Fruit fly (Drosophila melanogaster) whole organism, embryonic: ENCODE measurements around the gene CG6709.
A peak's percentile ranks its signal among the peaks of the same experiment; 100 is the strongest.

Experiments used
- Aef1 ChIP-seq: fragments of 200-800 bp; sonication (Bioruptor generic); IDR thresholded peaks from 3 replicates; pipeline ENCODE4 v1.3.6; 2022; ENCODE audit warnings: missing biosample characterization, missing genetic modification characterization
- CG10147 ChIP-seq: fragments of 200-800 bp; sonication (Bioruptor generic); optimal IDR thresholded peaks from 2 replicates; lab custom pipeline; 2019; ENCODE audit warnings: missing biosample characterization, mild to moderate bottlenecking, missing genetic modification characterization, moderate library complexity
- CG10209 ChIP-seq: fragments of 200-800 bp; sonication (Bioruptor generic); optimal IDR thresholded peaks from 3 replicates; lab custom pipeline; 2017; ENCODE audit warnings: missing biosample characterization, mild to moderate bottlenecking, missing genetic modification characterization, missing genetic modification reagents
- CG10366 ChIP-seq: fragments of 200-800 bp; sonication (Bioruptor generic); IDR thresholded peaks from 2 replicates; pipeline ENCODE4 v1.3.6; 2022; ENCODE audit warnings: missing biosample characterization, missing genetic modification characterization
- CG11504 ChIP-seq: fragments of 200-800 bp; sonication (Bioruptor generic); optimal IDR thresholded peaks from 3 replicates; lab custom pipeline; 2019; ENCODE audit warnings: missing biosample characterization, mild to moderate bottlenecking, missing genetic modification characterization, moderate library complexity
- CG12071 ChIP-seq: fragments of 200-800 bp; sonication (Bioruptor generic); optimal IDR thresholded peaks from 3 replicates; lab custom pipeline; 2018; ENCODE audit warnings: missing biosample characterization, mild to moderate bottlenecking, missing genetic modification characterization
- CG1233 ChIP-seq: fragments of 200-800 bp; sonication (Bioruptor generic); optimal IDR thresholded peaks from 4 replicates; lab custom pipeline; 2018; ENCODE audit warnings: missing biosample characterization, mild to moderate bottlenecking, missing genetic modification characterization
- CG13424 ChIP-seq: fragments of 200-800 bp; sonication (Bioruptor generic); optimal IDR thresholded peaks from 2 replicates; lab custom pipeline; 2019; ENCODE audit warnings: missing biosample characterization, mild to moderate bottlenecking, missing genetic modification characterization, moderate library complexity
- CG15601 ChIP-seq: fragments of 200-800 bp; sonication (Bioruptor generic); optimal IDR thresholded peaks from 3 replicates; lab custom pipeline; 2019; ENCODE audit warnings: missing biosample characterization, mild to moderate bottlenecking, missing genetic modification characterization, moderate library complexity
- CG16779 ChIP-seq: fragments of 200-800 bp; sonication (Bioruptor generic); IDR thresholded peaks from 2 replicates; pipeline ENCODE4 v1.3.6; 2022; ENCODE audit warnings: missing biosample characterization, missing genetic modification characterization
- CG18476 ChIP-seq: fragments of 200-800 bp; sonication (Bioruptor generic); optimal IDR thresholded peaks from 2 replicates; lab custom pipeline; 2016; ENCODE audit warnings: missing biosample characterization, mild to moderate bottlenecking, missing genetic modification characterization
- CG4360 ChIP-seq: fragments of 200-800 bp; sonication (Bioruptor generic); IDR thresholded peaks from 2 replicates; pipeline ENCODE4 v1.3.6; 2022; ENCODE audit warnings: missing biosample characterization, missing genetic modification characterization
- CG4424 ChIP-seq: fragments of 200-800 bp; sonication (Bioruptor generic); optimal IDR thresholded peaks from 3 replicates; lab custom pipeline; 2016; ENCODE audit warnings: missing biosample characterization, missing genetic modification characterization
- CG4617 ChIP-seq: fragments of 200-800 bp; sonication (Bioruptor generic); optimal IDR thresholded peaks from 3 replicates; lab custom pipeline; 2016; ENCODE audit warnings: missing biosample characterization, missing genetic modification characterization, borderline replicate concordance
- CG7928 ChIP-seq: fragments of 200-800 bp; sonication (Bioruptor generic); optimal IDR thresholded peaks from 2 replicates; lab custom pipeline; 2017; ENCODE audit warnings: missing biosample characterization, mild to moderate bottlenecking, missing genetic modification characterization
- CG9437 ChIP-seq: fragments of 200-800 bp; sonication (Bioruptor generic); optimal IDR thresholded peaks from 2 replicates; lab custom pipeline; 2018; ENCODE audit warnings: missing biosample characterization, mild to moderate bottlenecking, missing genetic modification characterization
- CkIIα-i1 ChIP-seq: fragments of 200-800 bp; sonication (Bioruptor generic); IDR thresholded peaks from 2 replicates; pipeline ENCODE4 v1.3.6; 2022; ENCODE audit warnings: missing biosample characterization, missing genetic modification characterization
- D ChIP-seq, 2 experiments: fragments of 200-800 bp in 1 of 2; fragments of >200 bp in 1 of 2; sonication (Bioruptor generic) in 1 of 2; optimal IDR thresholded peaks; 2 replicates in 1 of 2; 3 replicates in 1 of 2; lab custom pipeline; 2017; ENCODE audit warnings: mild to moderate bottlenecking in 1 of 2, missing biosample characterization in 1 of 2, missing genetic modification characterization in 1 of 2, missing genetic modification reagents in 1 of 2
- Doc3 ChIP-seq: fragments of 200-800 bp; sonication (Bioruptor generic); IDR thresholded peaks from 3 replicates; pipeline ENCODE4 v1.3.6; 2022; ENCODE audit warnings: missing biosample characterization, missing genetic modification characterization; ENCODE audit not compliant: partially characterized antibody
- Ets97D ChIP-seq: fragments of 200-800 bp; sonication (Bioruptor generic); optimal IDR thresholded peaks from 3 replicates; lab custom pipeline; 2016; ENCODE audit warnings: missing biosample characterization, missing genetic modification characterization
- GATAe ChIP-seq: fragments of 200-800 bp; sonication (Bioruptor generic); conservative IDR thresholded peaks from 2 replicates; pipeline ENCODE4 v1.3.6; 2022; ENCODE audit warnings: missing biosample characterization, missing genetic modification characterization
- Hsf ChIP-seq: fragments of 200-800 bp; sonication (Bioruptor generic); optimal IDR thresholded peaks from 3 replicates; lab custom pipeline; 2016; ENCODE audit warnings: missing biosample characterization, missing genetic modification characterization
- Lhr ChIP-seq: fragments of 200-800 bp; sonication (Bioruptor generic); optimal IDR thresholded peaks from 3 replicates; lab custom pipeline; 2017; ENCODE audit warnings: mild to moderate bottlenecking, missing biosample characterization, missing genetic modification reagents, missing genetic modification characterization
- MBD-R2 ChIP-seq: fragments of 200-800 bp; sonication (Bioruptor generic); IDR thresholded peaks from 2 replicates; pipeline ENCODE4 v1.3.6; 2022; ENCODE audit warnings: missing biosample characterization, missing genetic modification characterization
- MTF-1 ChIP-seq: fragments of 200-800 bp; sonication (Bioruptor generic); optimal IDR thresholded peaks from 2 replicates; lab custom pipeline; 2018; ENCODE audit warnings: missing biosample characterization, mild to moderate bottlenecking, missing genetic modification characterization, borderline replicate concordance
- Mad ChIP-seq: fragments of 200-800 bp; sonication (Bioruptor generic); optimal IDR thresholded peaks from 2 replicates; lab custom pipeline; 2016; ENCODE audit warnings: missing biosample characterization, missing genetic modification characterization
- Rx ChIP-seq: fragments of 200-800 bp; sonication (Bioruptor generic); IDR thresholded peaks from 2 replicates; pipeline ENCODE4 v1.3.6; 2022; ENCODE audit warnings: missing biosample characterization, missing genetic modification characterization
- Sin3A ChIP-seq: fragments of >200 bp; optimal IDR thresholded peaks from 2 replicates; lab custom pipeline; 2018
- Xrp1 ChIP-seq: fragments of 200-800 bp; sonication (Bioruptor generic); IDR thresholded peaks from 2 replicates; pipeline ENCODE4 v1.3.6; 2022; ENCODE audit warnings: missing biosample characterization, missing genetic modification characterization
- chn ChIP-seq: fragments of 200-800 bp; sonication (Bioruptor generic); optimal IDR thresholded peaks from 2 replicates; lab custom pipeline; 2016; ENCODE audit warnings: missing biosample characterization, missing genetic modification characterization
- dmrt99B ChIP-seq: fragments of 200-800 bp; sonication (Bioruptor generic); optimal IDR thresholded peaks from 2 replicates; lab custom pipeline; 2018; ENCODE audit warnings: missing biosample characterization, mild to moderate bottlenecking, missing genetic modification characterization, moderate library complexity
- en ChIP-seq: fragments of 200-800 bp; sonication (Bioruptor generic); optimal IDR thresholded peaks from 2 replicates; lab custom pipeline; 2016; ENCODE audit warnings: missing biosample characterization, missing genetic modification characterization
- ewg ChIP-seq: fragments of 200-800 bp; sonication (Bioruptor generic); optimal IDR thresholded peaks from 3 replicates; lab custom pipeline; 2017; ENCODE audit warnings: mild to moderate bottlenecking, missing biosample characterization, missing genetic modification reagents, missing genetic modification characterization
- fd102C ChIP-seq: fragments of 200-800 bp; sonication (Bioruptor generic); optimal IDR thresholded peaks from 2 replicates; lab custom pipeline; 2018; ENCODE audit warnings: missing biosample characterization, mild to moderate bottlenecking, missing genetic modification characterization, moderate library complexity
- fd64A ChIP-seq: fragments of 200-800 bp; sonication (Bioruptor generic); optimal IDR thresholded peaks from 3 replicates; lab custom pipeline; 2018; ENCODE audit warnings: missing biosample characterization, mild to moderate bottlenecking, missing genetic modification characterization
- gce ChIP-seq: fragments of 200-800 bp; sonication (Bioruptor generic); IDR thresholded peaks from 3 replicates; pipeline ENCODE4 v1.3.6; 2022; ENCODE audit warnings: missing biosample characterization, missing genetic modification characterization
- gcm ChIP-seq: fragments of 200-800 bp; sonication (Bioruptor generic); optimal IDR thresholded peaks from 2 replicates; lab custom pipeline; 2019; ENCODE audit warnings: missing biosample characterization, mild to moderate bottlenecking, missing genetic modification characterization, moderate library complexity
- gcm2 ChIP-seq: fragments of 200-800 bp; sonication (Bioruptor generic); optimal IDR thresholded peaks from 2 replicates; lab custom pipeline; 2016; ENCODE audit warnings: missing biosample characterization, missing genetic modification characterization
- hb ChIP-seq: fragments of 200-800 bp; sonication (Bioruptor generic); IDR thresholded peaks from 3 replicates; pipeline ENCODE4 v1.3.6; 2022; ENCODE audit warnings: missing biosample characterization, missing genetic modification characterization; ENCODE audit not compliant: partially characterized antibody
- hbn ChIP-seq: fragments of 200-800 bp; sonication (Bioruptor generic); IDR thresholded peaks from 2 replicates; pipeline ENCODE4 v1.3.6; 2022; ENCODE audit warnings: missing biosample characterization, missing genetic modification characterization; ENCODE audit not compliant: partially characterized antibody
- kay ChIP-seq: fragments of 200-800 bp; sonication (Bioruptor generic); optimal IDR thresholded peaks from 2 replicates; lab custom pipeline; 2016; ENCODE audit warnings: missing biosample characterization, missing genetic modification characterization
- mirr ChIP-seq: fragments of 200-800 bp; sonication (Bioruptor generic); optimal IDR thresholded peaks from 3 replicates; lab custom pipeline; 2018; ENCODE audit warnings: missing biosample characterization, mild to moderate bottlenecking, missing genetic modification characterization
- oc ChIP-seq: fragments of 200-800 bp; sonication (Bioruptor generic); optimal IDR thresholded peaks from 2 replicates; lab custom pipeline; 2018; ENCODE audit warnings: missing biosample characterization, mild to moderate bottlenecking, missing genetic modification characterization, moderate library complexity
- p53 ChIP-seq: fragments of 200-800 bp; sonication (Bioruptor generic); optimal IDR thresholded peaks from 2 replicates; lab custom pipeline; 2016; ENCODE audit warnings: missing biosample characterization, missing genetic modification characterization
- pb ChIP-seq: fragments of 200-800 bp; sonication (Bioruptor generic); optimal IDR thresholded peaks from 3 replicates; lab custom pipeline; 2016; ENCODE audit warnings: missing biosample characterization, missing genetic modification characterization
- repo ChIP-seq: fragments of 200-800 bp; sonication (Bioruptor generic); optimal IDR thresholded peaks from 2 replicates; lab custom pipeline; 2016; ENCODE audit warnings: missing biosample characterization, missing genetic modification characterization
- twi ChIP-seq: fragments of 200-800 bp; optimal IDR thresholded peaks from 2 replicates; lab custom pipeline; 2019; ENCODE audit warnings: missing biosample characterization, mild to moderate bottlenecking, missing genetic modification characterization, moderate library complexity
- tx ChIP-seq: fragments of 200-800 bp; sonication (Bioruptor generic); optimal IDR thresholded peaks from 2 replicates; lab custom pipeline; 2016; ENCODE audit warnings: missing biosample characterization, missing genetic modification characterization

Gene CG6709

DNA sequence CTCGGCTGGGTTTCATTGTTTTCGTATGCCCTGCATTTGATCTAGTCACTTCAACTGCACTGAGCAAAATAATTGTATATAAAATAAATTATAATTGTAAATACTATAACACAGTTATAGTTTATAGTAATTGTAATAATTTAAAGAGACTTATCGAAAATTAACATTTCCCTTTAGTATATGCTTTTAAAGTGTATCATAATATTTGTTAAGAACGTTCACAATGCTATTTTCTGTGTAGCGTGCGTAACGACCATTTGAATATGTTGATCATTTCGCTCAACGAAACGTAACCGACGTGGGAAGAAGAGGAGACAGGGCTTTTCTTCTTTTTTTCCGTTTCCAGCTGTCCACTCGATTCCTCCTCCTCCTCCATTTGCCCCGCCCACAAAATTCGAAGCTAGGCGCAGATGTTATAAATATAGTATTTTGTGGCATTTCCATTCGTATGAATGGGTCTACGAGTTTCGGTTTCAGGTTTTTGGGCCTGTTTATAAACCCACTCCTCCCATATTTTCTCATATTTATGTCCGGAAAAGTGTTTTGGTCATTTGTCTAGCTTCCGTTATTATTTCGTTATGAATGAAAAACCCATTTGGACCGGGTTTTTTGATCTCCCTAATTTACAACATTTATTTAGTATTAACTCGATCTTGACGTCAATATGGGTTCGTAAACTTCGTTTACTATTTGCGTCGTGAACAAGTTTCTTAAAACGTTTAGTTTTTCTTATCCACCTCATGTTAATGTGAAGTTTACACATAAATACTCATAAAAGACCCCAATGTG is 37.9 kb downstream of the CG6709 start (continued):
- TF ChIP-seq CG7928 (GFP tag; lab: Kevin White, UChicago) (no peak), Lhr (GFP tag; lab: Kevin White, UChicago) (peak; percentile 48), CG15601 (tag; lab: Kevin White, UChicago) (peak; percentile 88), hb (GFP tag; lab: Robert Waterston, UW) (no peak), CG1233 (GFP tag; lab: Kevin White, UChicago) (peak; percentile 82), Ets97D (GFP tag; lab: Kevin White, UChicago) (no peak), MBD-R2 (GFP tag; lab: Robert Waterston, UW) (0 out of 2 replicates have a peak, but pooled peaks have one; percentile 9), CG10147 (GFP tag; lab: Kevin White, UChicago) (peak; percentile 67), Doc3 (no peak), Rx (GFP tag; lab: Robert Waterston, UW) (peak; percentile 59), hbn (no peak), CG4360 (GFP tag; lab: Robert Waterston, UW) (no peak), CG4424 (GFP tag; lab: Kevin White, UChicago) (peak; percentile 73), CG18476 (peak; percentile 23), MTF-1 (GFP tag; lab: Kevin White, UChicago) (peak; percentile 19), CG12071 (GFP tag; lab: Kevin White, UChicago) (no peak), gce (GFP tag; lab: Robert Waterston, UW) (peak; percentile 86), twi (tag; lab: Kevin White, UChicago) (no peak), CG10209 (GFP tag; lab: Kevin White, UChicago) (peak; percentile 84), chn (GFP tag; lab: Kevin White, UChicago) (peak; percentile 28), Sin3A (lab: Kevin White, UChicago) (no peak), ewg (GFP tag; lab: Kevin White, UChicago) (peak; percentile 66), D (optimal IDR thresholded peaks at IDR 0.05; lab: Kevin White, UChicago) (no peak), D (GFP tag; optimal IDR thresholded peaks at IDR 0.05; lab: Kevin White, UChicago) (peak; percentile 80), Xrp1 (peak; percentile 94), gcm (GFP tag; lab: Kevin White, UChicago) (peak; percentile 87), CG9437 (peak; percentile 83)
- TF ChIP-seq, all 482 proteins: peak for 285

DNA sequence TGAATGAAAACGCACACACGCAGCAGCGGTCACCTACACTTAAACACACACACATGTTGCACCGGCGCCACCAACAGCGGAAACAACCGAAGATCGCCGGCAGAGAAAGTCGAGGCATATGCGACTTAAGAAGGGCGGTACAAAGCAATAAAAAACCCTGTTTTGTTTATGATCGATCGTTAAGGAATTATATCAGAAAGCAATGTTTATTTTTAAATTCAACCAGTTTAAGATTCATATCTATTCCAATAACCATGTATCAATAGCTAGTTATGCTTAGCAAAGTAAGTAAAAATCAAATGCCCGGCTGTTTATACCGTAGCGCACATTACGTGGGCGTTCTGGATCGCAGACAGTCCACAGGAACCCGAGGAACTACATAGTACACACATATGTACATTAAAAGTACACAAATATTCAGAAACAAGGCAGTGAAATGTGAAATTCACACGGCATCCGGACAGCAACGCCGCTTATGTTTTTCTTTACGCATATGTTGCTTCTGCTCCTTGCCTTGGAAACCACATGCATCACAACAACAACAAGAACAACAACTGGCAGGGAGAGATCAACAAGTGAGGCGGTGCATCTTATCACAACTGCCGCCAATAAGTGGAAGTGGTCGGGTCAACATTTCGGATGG is 38.6 kb downstream of the CG6709 start:
- TF ChIP-seq CG13424 (tag; lab: Kevin White, UChicago) (peak; percentile 95), p53 (GFP tag; lab: Kevin White, UChicago) (peak; percentile 96), repo (GFP tag; lab: Kevin White, UChicago) (peak; percentile 97), gcm2 (peak; percentile 96), oc (tag; lab: Kevin White, UChicago) (peak; percentile 97), CG4617 (GFP tag; lab: Kevin White, UChicago) (peak; percentile 79), en (peak; percentile 96), GATAe (GFP tag; lab: Robert Waterston, UW) (peak; percentile 78), fd102C (peak; percentile 98), mirr (GFP tag; lab: Kevin White, UChicago) (peak; percentile 71), Mad (GFP tag; lab: Kevin White, UChicago) (peak; percentile 97), CG10366 (GFP tag; lab: Robert Waterston, UW) (peak; percentile 96), dmrt99B (tag; lab: Kevin White, UChicago) (peak; percentile 98), CkIIα-i1 (GFP tag; lab: Robert Waterston, UW) (peak; percentile 51; the same call in 1 of the 2 replicates), tx (peak; percentile 95), kay (GFP tag; lab: Kevin White, UChicago) (peak; percentile 85), pb (peak; percentile 95), CG16779 (peak; percentile 93), Hsf (peak; percentile 97), Aef1 (peak; percentile 85), CG11504 (tag; lab: Kevin White, UChicago) (peak; percentile 97), fd64A (peak; percentile 98)
